Fruit fly (Drosophila melanogaster) whole organism, prepupa: Measurements from ENCODE around the gene Ir7g.

ENCODE experiments used
- CG10669 ChIP-seq: fragments of 200-800 bp; sonication (Bioruptor generic); optimal IDR thresholded peaks from 3 replicates; lab custom pipeline; 2018; ENCODE audit warnings: missing biosample characterization, mild to moderate bottlenecking, missing genetic modification characterization, moderate library complexity
- CG11294 ChIP-seq: fragments of 200-800 bp; sonication (Bioruptor generic); IDR thresholded peaks from 2 replicates; pipeline ENCODE4 v1.3.6; 2022; ENCODE audit warnings: missing biosample characterization, missing genetic modification characterization
- CG16779 ChIP-seq: fragments of 200-800 bp; sonication (Bioruptor generic); optimal IDR thresholded peaks from 3 replicates; lab custom pipeline; 2017; ENCODE audit warnings: missing biosample characterization, mild to moderate bottlenecking, missing genetic modification characterization
- CG31627 ChIP-seq: fragments of 200-800 bp; sonication (Bioruptor generic); optimal IDR thresholded peaks from 3 replicates; lab custom pipeline; 2016; ENCODE audit warnings: missing biosample characterization, missing genetic modification characterization
- CG32006 ChIP-seq: fragments of 200-800 bp; sonication (Bioruptor generic); optimal IDR thresholded peaks from 3 replicates; lab custom pipeline; 2017; ENCODE audit warnings: missing biosample characterization, mild to moderate bottlenecking, missing genetic modification characterization
- CG3919 ChIP-seq: fragments of 200-800 bp; sonication (Bioruptor generic); optimal IDR thresholded peaks from 3 replicates; lab custom pipeline; 2016; ENCODE audit warnings: missing biosample characterization, missing genetic modification characterization
- CG6163 ChIP-seq: fragments of 200-800 bp; sonication (Bioruptor generic); IDR thresholded peaks from 3 replicates; pipeline ENCODE4 v1.3.6; 2022; ENCODE audit warnings: missing biosample characterization, missing genetic modification characterization
- CG6276 ChIP-seq: fragments of 200-800 bp; sonication (Bioruptor generic); optimal IDR thresholded peaks from 2 replicates; lab custom pipeline; 2017; ENCODE audit warnings: missing biosample characterization, mild to moderate bottlenecking, missing genetic modification characterization
- CG6808 ChIP-seq: fragments of 200-800 bp; sonication (Bioruptor generic); optimal IDR thresholded peaks from 3 replicates; lab custom pipeline; 2017; ENCODE audit warnings: missing biosample characterization, missing genetic modification characterization, mild to moderate bottlenecking, moderate library complexity, missing genetic modification reagents
- CG8632 ChIP-seq: fragments of 200-800 bp; sonication (Bioruptor generic); optimal IDR thresholded peaks from 3 replicates; lab custom pipeline; 2016; ENCODE audit warnings: missing biosample characterization, missing genetic modification characterization
- Eip78C ChIP-seq: fragments of 200-800 bp; sonication (Bioruptor generic); peaks from one replicate; lab custom pipeline; 2016; ENCODE audit warnings: missing biosample characterization, missing genetic modification characterization
- Gug ChIP-seq: fragments of 200-800 bp; sonication (Bioruptor generic); IDR thresholded peaks from 2 replicates; pipeline ENCODE4 v1.3.6; 2022; ENCODE audit warnings: missing biosample characterization, missing genetic modification characterization
- Hr39 ChIP-seq: fragments of 200-800 bp; sonication (Bioruptor generic); optimal IDR thresholded peaks from 2 replicates; lab custom pipeline; 2016; ENCODE audit warnings: missing biosample characterization, missing genetic modification characterization
- Met ChIP-seq: fragments of 200-800 bp; sonication (Bioruptor generic); optimal IDR thresholded peaks from 3 replicates; lab custom pipeline; 2016; ENCODE audit warnings: missing biosample characterization, missing genetic modification characterization
- Sox14 ChIP-seq: fragments of 200-800 bp; sonication (Bioruptor generic); optimal IDR thresholded peaks from 3 replicates; lab custom pipeline; 2016; ENCODE audit warnings: missing biosample characterization, missing genetic modification characterization
- Sox15 ChIP-seq: fragments of 200-800 bp; sonication (Bioruptor generic); optimal IDR thresholded peaks from 3 replicates; lab custom pipeline; 2016; ENCODE audit warnings: missing biosample characterization, missing genetic modification characterization
- dac ChIP-seq: fragments of 200-800 bp; sonication (Bioruptor generic); optimal IDR thresholded peaks from 2 replicates; lab custom pipeline; 2017; ENCODE audit warnings: missing biosample characterization, mild to moderate bottlenecking, missing genetic modification characterization
- dsx ChIP-seq: fragments of 200-800 bp; optimal IDR thresholded peaks from 3 replicates; lab custom pipeline; 2019; ENCODE audit warnings: missing biosample characterization, mild to moderate bottlenecking, missing genetic modification characterization, moderate library complexity; ENCODE audit not compliant: poor library complexity, severe bottlenecking
- esn ChIP-seq: fragments of 200-800 bp; sonication (Bioruptor generic); optimal IDR thresholded peaks from 2 replicates; lab custom pipeline; 2016; ENCODE audit warnings: missing biosample characterization, mild to moderate bottlenecking, missing genetic modification characterization, moderate library complexity
- fd85E ChIP-seq: fragments of 200-800 bp; sonication (Bioruptor generic); optimal IDR thresholded peaks from 3 replicates; lab custom pipeline; 2016; ENCODE audit warnings: missing biosample characterization, missing genetic modification characterization
- fkh ChIP-seq: fragments of 200-800 bp; sonication (Bioruptor generic); optimal IDR thresholded peaks from 3 replicates; lab custom pipeline; 2017; ENCODE audit warnings: missing biosample characterization, mild to moderate bottlenecking, missing genetic modification characterization, moderate library complexity
- net ChIP-seq: fragments of 200-800 bp; sonication (Bioruptor generic); optimal IDR thresholded peaks from 3 replicates; lab custom pipeline; 2016; ENCODE audit warnings: missing biosample characterization, missing genetic modification characterization
- salr ChIP-seq, 2 experiments: fragments of 200-800 bp; sonication (Bioruptor generic); optimal IDR thresholded peaks; 3 replicates each; lab custom pipeline; 2016 to 2018; ENCODE audit warnings: missing biosample characterization in 2 of 2, missing genetic modification characterization in 2 of 2, mild to moderate bottlenecking in 1 of 2
- spab ChIP-seq: fragments of 200-800 bp; sonication (Bioruptor generic); optimal IDR thresholded peaks from 2 replicates; lab custom pipeline; 2017; ENCODE audit warnings: missing biosample characterization, mild to moderate bottlenecking, missing genetic modification characterization, missing genetic modification reagents
- ss ChIP-seq, 2 experiments: fragments of 200-800 bp; sonication (Bioruptor generic); optimal IDR thresholded peaks; 2 replicates in 1 of 2; 3 replicates in 1 of 2; lab custom pipeline; 2017 to 2018; ENCODE audit warnings: mild to moderate bottlenecking in 2 of 2, missing biosample characterization in 2 of 2, missing genetic modification characterization in 2 of 2, moderate library complexity in 1 of 2
- svp ChIP-seq: fragments of 200-800 bp; sonication (Bioruptor generic); peaks from one replicate; lab custom pipeline; 2016; ENCODE audit warnings: missing biosample characterization, missing genetic modification characterization
- topi ChIP-seq: fragments of 200-800 bp; sonication (Bioruptor generic); optimal IDR thresholded peaks from 3 replicates; lab custom pipeline; 2016; ENCODE audit warnings: missing biosample characterization, missing genetic modification characterization
- vri ChIP-seq: fragments of 200-800 bp; sonication (Bioruptor generic); optimal IDR thresholded peaks from 3 replicates; lab custom pipeline; 2016; ENCODE audit warnings: missing biosample characterization, mild to moderate bottlenecking, missing genetic modification characterization

Gene Ir7g

DNA sequence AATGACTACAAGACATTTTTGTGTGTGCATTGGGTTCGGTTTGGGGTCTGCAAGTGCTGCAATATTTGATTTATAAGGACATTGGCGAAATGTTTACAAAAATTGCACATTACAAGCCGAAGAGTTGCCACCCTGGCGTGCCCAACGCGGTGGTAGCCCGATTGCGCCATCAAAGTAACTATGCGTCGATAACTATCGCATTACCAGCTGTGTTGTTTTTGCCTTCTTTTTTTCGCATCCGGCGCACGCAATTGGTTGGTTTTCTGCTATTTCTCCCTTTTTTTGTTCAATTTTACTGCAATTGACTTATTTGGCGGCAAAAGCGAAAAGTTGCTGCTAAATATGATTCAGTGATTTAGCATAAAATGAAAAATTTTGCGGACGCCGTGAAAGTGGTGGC is 50.2 kb downstream of the Ir7g start, which contains the start of gene RpS14b (continued):
- peak; percentile 11 for TF ChIP-seq CG16779 (tag; lab: Kevin White, UChicago)
- peak; percentile 28 for TF ChIP-seq CG10669 (GFP tag; lab: Kevin White, UChicago)
- TF ChIP-seq Sox15, result no peak
- peak; percentile 49 for TF ChIP-seq vri (GFP tag; lab: Kevin White, UChicago)
- peak; percentile 77 for TF ChIP-seq esn
- TF ChIP-seq Eip78C (GFP tag; lab: Kevin White, UChicago), result peak; percentile 77
- no peak; the same call in 1 of the 2 replicates for TF ChIP-seq Gug (GFP tag; lab: Robert Waterston, UW)
- TF ChIP-seq spab (GFP tag; lab: Kevin White, UChicago), result peak; percentile 7
- TF ChIP-seq dac (GFP tag; lab: Kevin White, UChicago), result peak; percentile 43
- peak; percentile 49 for TF ChIP-seq Hr39 (GFP tag; lab: Kevin White, UChicago)
- peak; percentile 36 for TF ChIP-seq CG32006 (GFP tag; lab: Kevin White, UChicago)
- peak; percentile 68 for TF ChIP-seq CG3919 (GFP tag; lab: Kevin White, UChicago)
- TF ChIP-seq CG6276 (GFP tag; lab: Kevin White, UChicago), result no peak
- TF ChIP-seq dsx (GFP tag; lab: Kevin White, UChicago), result peak; percentile 8
- TF ChIP-seq CG6163 (GFP tag; lab: Robert Waterston, UW), result peak; percentile 81
- peak; percentile 11 for TF ChIP-seq fd85E

DNA sequence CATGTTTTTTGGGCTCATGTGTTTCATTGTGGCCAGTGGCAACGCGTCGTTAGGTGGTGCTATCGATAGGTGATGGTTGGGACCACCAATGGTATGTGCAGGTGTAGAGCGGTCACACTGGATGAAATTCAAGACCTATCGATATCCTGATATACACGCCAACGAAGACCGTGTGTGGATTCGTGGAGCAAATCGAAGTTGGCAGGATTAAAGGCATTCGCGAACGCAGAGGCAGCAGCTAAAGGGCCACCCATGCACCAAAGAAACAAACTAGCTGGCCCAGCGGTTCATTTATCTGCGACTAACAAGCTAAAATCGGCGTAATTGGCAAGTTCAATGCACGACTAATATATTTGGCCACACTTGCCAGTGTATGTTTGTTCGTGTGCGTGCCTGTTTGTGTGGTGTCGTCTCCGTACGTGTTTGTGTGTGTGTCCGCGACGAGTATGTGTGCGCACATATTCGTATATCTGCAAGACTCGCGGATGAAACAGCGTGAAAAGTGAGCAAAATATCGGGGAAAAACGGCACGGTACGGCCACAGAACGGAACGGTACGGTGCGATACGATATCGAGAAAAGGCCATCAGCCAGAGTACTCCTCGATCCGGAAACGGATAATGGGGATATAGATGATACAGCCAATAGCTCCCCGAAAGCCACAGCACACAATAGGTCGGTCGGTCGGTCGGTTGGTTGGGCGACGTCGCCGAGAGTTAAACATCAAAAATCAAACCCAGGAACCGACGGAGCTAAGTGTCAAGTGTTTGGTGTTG is 51.5 kb downstream of the Ir7g start, which contains the start of gene Ubr3:
TSS of gene Ubr3 (plus strand) at position 99 of the 775 bp plus-strand sequence.
- TF ChIP-seq Eip78C (GFP tag; lab: Kevin White, UChicago) (peak; percentile 50), CG31627 (GFP tag; lab: Kevin White, UChicago) (peak; percentile 1), CG11294 (GFP tag; lab: Robert Waterston, UW) (no peak), svp (GFP tag; lab: Kevin White, UChicago) (peak; percentile 76), salr (GFP tag; optimal IDR thresholded peaks at IDR 0.05; lab: Kevin White, UChicago) (no peak), topi (no peak), CG8632 (GFP tag; lab: Kevin White, UChicago) (no peak), fkh (GFP tag; lab: Kevin White, UChicago) (peak; percentile 25), ss (GFP tag; optimal IDR thresholded peaks at IDR 0.05; lab: Kevin White, UChicago) (peak; percentile 28 to 47), esn (peak; percentile 5), Sox14 (GFP tag; lab: Kevin White, UChicago) (peak; percentile 36), CG16779 (tag; lab: Kevin White, UChicago) (no peak), net (GFP tag; lab: Kevin White, UChicago) (no peak), CG3919 (GFP tag; lab: Kevin White, UChicago) (peak; percentile 8), CG6808 (GFP tag; lab: Kevin White, UChicago) (peak; percentile 10), Met (GFP tag; lab: Kevin White, UChicago) (no peak), CG6163 (GFP tag; lab: Robert Waterston, UW) (0 out of 3 replicates have a peak, but pooled peaks have one; percentile 23)
